Worm (Caenorhabditis elegans) whole organism, L1 larva: Measurements from ENCODE around the gene ech-6.

ENCODE experiments used
- C16A3.4 ChIP-seq: fragments of 150-350 bp; optimal IDR thresholded peaks from 2 replicates; lab custom pipeline; 2014; ENCODE audit warnings: missing biosample characterization, missing genetic modification characterization
- Y116A8C.19 ChIP-seq: sonication (generic microtip); optimal IDR thresholded peaks from 2 replicates; lab custom pipeline; 2016; ENCODE audit warnings: missing compliant biosample characterization, missing genetic modification characterization, borderline replicate concordance
- aha-1 ChIP-seq: fragments of 150-350 bp; optimal IDR thresholded peaks from 2 replicates; lab custom pipeline; 2014; ENCODE audit warnings: missing biosample characterization, missing genetic modification characterization
- alr-1 ChIP-seq: fragments of 200-800 bp; sonication (Bioruptor generic); optimal IDR thresholded peaks from 2 replicates; lab custom pipeline; 2018; ENCODE audit warnings: borderline replicate concordance, mild to moderate bottlenecking, missing genetic modification characterization, missing compliant biosample characterization
- aly-2 ChIP-seq: fragments of 150-350 bp; optimal IDR thresholded peaks from 2 replicates; lab custom pipeline; 2014; ENCODE audit warnings: missing biosample characterization, missing genetic modification characterization
- ama-1 ChIP-seq: fragments of 150-350 bp; optimal IDR thresholded peaks from 2 replicates; lab custom pipeline; 2014
- ceh-63 ChIP-seq: fragments of 200-800 bp; sonication (Bioruptor generic); optimal IDR thresholded peaks from 2 replicates; lab custom pipeline; 2018; ENCODE audit warnings: mild to moderate bottlenecking, missing genetic modification characterization, missing compliant biosample characterization
- ceh-8 ChIP-seq: fragments of 200-800 bp; sonication (Bioruptor generic); optimal IDR thresholded peaks from 2 replicates; lab custom pipeline; 2018; ENCODE audit warnings: mild to moderate bottlenecking, missing genetic modification characterization, moderate library complexity, missing compliant biosample characterization
- dpl-1 ChIP-seq, 3 experiments: fragments of 150-350 bp in 2 of 3; sonication (generic microtip) in 1 of 3; optimal IDR thresholded peaks; 2 replicates each; lab custom pipeline; 2014 to 2017; ENCODE audit warnings: missing biosample characterization in 3 of 3, missing genetic modification characterization in 3 of 3, missing genetic modification reagents in 3 of 3
- dsc-1 ChIP-seq: sonication (generic microtip); optimal IDR thresholded peaks from 2 replicates; lab custom pipeline; 2016; ENCODE audit warnings: mild to moderate bottlenecking, missing genetic modification characterization, missing compliant biosample characterization
- efl-1 ChIP-seq, 4 experiments: fragments of 150-350 bp; optimal IDR thresholded peaks in 3 of 4; peaks in 1 of 4; 1 replicate in 1 of 4; 2 replicates in 3 of 4; lab custom pipeline; 2014; ENCODE audit warnings: missing biosample characterization in 2 of 4, missing genetic modification characterization in 2 of 4, missing genetic modification reagents in 2 of 4
- efl-3 ChIP-seq: fragments of 200-800 bp; sonication (Bioruptor generic); optimal IDR thresholded peaks from 2 replicates; lab custom pipeline; 2018; ENCODE audit warnings: mild to moderate bottlenecking, missing genetic modification characterization, missing compliant biosample characterization
- egl-13 ChIP-seq: sonication (generic microtip); optimal IDR thresholded peaks from 2 replicates; lab custom pipeline; 2016; ENCODE audit warnings: missing genotype, missing genetic modification reagents, missing genetic modification characterization, missing compliant biosample characterization
- egl-27 ChIP-seq, 2 experiments: fragments of 150-350 bp in 1 of 2; sonication (generic microtip); optimal IDR thresholded peaks; 3 replicates each; lab custom pipeline; 2017 to 2018; ENCODE audit warnings: missing biosample characterization in 2 of 2, missing genetic modification characterization in 2 of 2, missing genetic modification reagents in 2 of 2
- elt-2 ChIP-seq: sonication (generic microtip); optimal IDR thresholded peaks from 2 replicates; lab custom pipeline; 2016; ENCODE audit warnings: missing genetic modification characterization, mild to moderate bottlenecking, inconsistent platforms, missing compliant biosample characterization, missing genetic modification reagents
- fkh-10 ChIP-seq: sonication (generic microtip); optimal IDR thresholded peaks from 2 replicates; lab custom pipeline; 2017; ENCODE audit warnings: missing biosample characterization, missing genetic modification reagents, missing genetic modification characterization
- fkh-4 ChIP-seq: sonication (generic microtip); optimal IDR thresholded peaks from 2 replicates; lab custom pipeline; 2016; ENCODE audit warnings: missing compliant biosample characterization, missing genetic modification characterization, borderline replicate concordance
- fos-1 ChIP-seq: fragments of 150-350 bp; optimal IDR thresholded peaks from 2 replicates; lab custom pipeline; 2014; ENCODE audit warnings: missing biosample characterization, missing genetic modification characterization
- grh-1 ChIP-seq: fragments of 200-800 bp; sonication (Bioruptor generic); IDR thresholded peaks from 2 replicates; pipeline ENCODE4 v1.3.6; 2022; ENCODE audit warnings: missing genetic modification reagents, missing genetic modification characterization, missing compliant biosample characterization
- hlh-4 ChIP-seq: sonication (generic microtip); optimal IDR thresholded peaks from 2 replicates; lab custom pipeline; 2016; ENCODE audit warnings: mild to moderate bottlenecking, missing genetic modification characterization, missing compliant biosample characterization
- hpl-2 ChIP-seq: fragments of 150-350 bp; optimal IDR thresholded peaks from 2 replicates; lab custom pipeline; 2014; ENCODE audit warnings: missing biosample characterization, missing genetic modification reagents, missing genetic modification characterization
- irx-1 ChIP-seq: sonication (generic microtip); optimal IDR thresholded peaks from 2 replicates; lab custom pipeline; 2016; ENCODE audit warnings: missing genetic modification characterization, missing compliant biosample characterization
- lin-13 ChIP-seq: fragments of 150-350 bp; optimal IDR thresholded peaks from 2 replicates; lab custom pipeline; 2014; ENCODE audit warnings: missing biosample characterization, missing genetic modification reagents, missing genetic modification characterization
- lin-15B ChIP-seq: fragments of 150-350 bp; sonication (generic microtip); optimal IDR thresholded peaks from 3 replicates; lab custom pipeline; 2014; ENCODE audit warnings: missing biosample characterization, missing genetic modification characterization
- lin-35 ChIP-seq, 2 experiments: fragments of 150-350 bp; optimal IDR thresholded peaks; 2 replicates each; lab custom pipeline; 2014; ENCODE audit warnings: missing biosample characterization in 2 of 2, missing genetic modification characterization in 2 of 2, missing genetic modification reagents in 2 of 2
- lin-39 ChIP-seq: fragments of 150-350 bp; optimal IDR thresholded peaks from 2 replicates; lab custom pipeline; 2014; ENCODE audit warnings: missing biosample characterization, missing genetic modification reagents, missing genetic modification characterization
- lir-3 ChIP-seq: sonication (generic microtip); optimal IDR thresholded peaks from 2 replicates; lab custom pipeline; 2016; ENCODE audit warnings: mild to moderate bottlenecking, missing genetic modification characterization, moderate library complexity, missing compliant biosample characterization; ENCODE audit not compliant: poor library complexity
- lsy-2 ChIP-seq, 2 experiments: fragments of 150-350 bp; optimal IDR thresholded peaks; 2 replicates each; lab custom pipeline; 2014; ENCODE audit warnings: missing biosample characterization in 2 of 2, missing genetic modification characterization in 2 of 2
- mep-1 ChIP-seq: fragments of 150-350 bp; optimal IDR thresholded peaks from 2 replicates; lab custom pipeline; 2014; ENCODE audit warnings: missing biosample characterization, missing genetic modification characterization
- nhr-12 ChIP-seq: sonication (generic microtip); optimal IDR thresholded peaks from 2 replicates; lab custom pipeline; 2017; ENCODE audit warnings: missing biosample characterization, missing genetic modification characterization
- nhr-20 ChIP-seq: sonication (generic microtip); optimal IDR thresholded peaks from 2 replicates; lab custom pipeline; 2016; ENCODE audit warnings: mild to moderate bottlenecking, missing genetic modification characterization, missing compliant biosample characterization
- nhr-237 ChIP-seq: fragments of 150-350 bp; optimal IDR thresholded peaks from 2 replicates; lab custom pipeline; 2014; ENCODE audit warnings: missing biosample characterization, missing genetic modification characterization
- nhr-28 ChIP-seq: fragments of 150-350 bp; optimal IDR thresholded peaks from 2 replicates; lab custom pipeline; 2014; ENCODE audit warnings: missing biosample characterization, missing genetic modification characterization
- nhr-47 ChIP-seq: sonication (generic microtip); optimal IDR thresholded peaks from 2 replicates; lab custom pipeline; 2016; ENCODE audit warnings: mild to moderate bottlenecking, missing genetic modification characterization, moderate library complexity, missing compliant biosample characterization
- nhr-76 ChIP-seq: sonication (generic microtip); optimal IDR thresholded peaks from 2 replicates; lab custom pipeline; 2017; ENCODE audit warnings: missing biosample characterization, missing genetic modification characterization
- nhr-84 ChIP-seq: sonication (generic microtip); optimal IDR thresholded peaks from 2 replicates; lab custom pipeline; 2017; ENCODE audit warnings: missing biosample characterization, missing genetic modification characterization
- pag-3 ChIP-seq: sonication (generic microtip); optimal IDR thresholded peaks from 2 replicates; lab custom pipeline; 2017; ENCODE audit warnings: missing genetic modification characterization, mild to moderate bottlenecking, missing compliant biosample characterization, antibody characterized with exemption, borderline replicate concordance; ENCODE audit not compliant: insufficient read depth
- pax-3 ChIP-seq: fragments of 200-800 bp; sonication (Bioruptor generic); optimal IDR thresholded peaks from 2 replicates; lab custom pipeline; 2018; ENCODE audit warnings: mild to moderate bottlenecking, missing genetic modification characterization, moderate library complexity, missing compliant biosample characterization
- pqm-1 ChIP-seq: sonication (generic microtip); optimal IDR thresholded peaks from 3 replicates; lab custom pipeline; 2017; ENCODE audit warnings: missing biosample characterization, missing genetic modification characterization
- rnt-1 ChIP-seq: sonication (generic microtip); optimal IDR thresholded peaks from 2 replicates; lab custom pipeline; 2016; ENCODE audit warnings: mild to moderate bottlenecking, missing genetic modification characterization, moderate library complexity, missing compliant biosample characterization
- snu-23 ChIP-seq: sonication (generic microtip); optimal IDR thresholded peaks from 2 replicates; lab custom pipeline; 2016; ENCODE audit warnings: missing genetic modification characterization, missing compliant biosample characterization
- sox-4 ChIP-seq: sonication (generic microtip); optimal IDR thresholded peaks from 2 replicates; lab custom pipeline; 2016; ENCODE audit warnings: missing genetic modification characterization, missing compliant biosample characterization
- sptf-1 ChIP-seq: fragments of 150-350 bp; optimal IDR thresholded peaks from 2 replicates; lab custom pipeline; 2014; ENCODE audit warnings: missing biosample characterization, missing genetic modification characterization
- sup-37 ChIP-seq: fragments of 200-800 bp; sonication (Bioruptor generic); optimal IDR thresholded peaks from 2 replicates; lab custom pipeline; 2018; ENCODE audit warnings: mild to moderate bottlenecking, missing genetic modification characterization, missing compliant biosample characterization
- tbx-2 ChIP-seq: sonication (generic microtip); optimal IDR thresholded peaks from 2 replicates; lab custom pipeline; 2016; ENCODE audit warnings: missing genetic modification characterization, missing compliant biosample characterization
- unc-130 ChIP-seq: fragments of 150-350 bp; optimal IDR thresholded peaks from 2 replicates; lab custom pipeline; 2017; ENCODE audit warnings: missing biosample characterization, missing genetic modification characterization, inconsistent platforms
- unc-30 ChIP-seq: sonication (generic microtip); optimal IDR thresholded peaks from 2 replicates; lab custom pipeline; 2017; ENCODE audit warnings: missing biosample characterization, missing genetic modification characterization
- unc-62 ChIP-seq: fragments of 150-350 bp; optimal IDR thresholded peaks from 2 replicates; lab custom pipeline; 2014; ENCODE audit warnings: missing biosample characterization, missing genetic modification reagents, missing genetic modification characterization
- unc-98 ChIP-seq: fragments of 200-800 bp; sonication (Bioruptor generic); IDR thresholded peaks from 2 replicates; pipeline ENCODE4 v1.3.6; 2022; ENCODE audit warnings: missing genetic modification characterization, missing compliant biosample characterization
- vab-15 ChIP-seq: sonication (generic microtip); optimal IDR thresholded peaks from 2 replicates; lab custom pipeline; 2017; ENCODE audit warnings: missing genotype, mild to moderate bottlenecking, missing genetic modification characterization, missing compliant biosample characterization
- zag-1 ChIP-seq: fragments of 150-350 bp; optimal IDR thresholded peaks from 2 replicates; lab custom pipeline; 2014; ENCODE audit warnings: missing biosample characterization, missing genetic modification characterization
- ztf-11 ChIP-seq, 2 experiments: sonication (generic microtip); optimal IDR thresholded peaks; 2 replicates each; lab custom pipeline; 2016 to 2017; ENCODE audit warnings: missing genetic modification characterization in 2 of 2, missing biosample characterization in 1 of 2, missing compliant biosample characterization in 1 of 2
- ztf-4 ChIP-seq: fragments of 150-350 bp; optimal IDR thresholded peaks from 2 replicates; lab custom pipeline; 2014; ENCODE audit warnings: missing biosample characterization, missing genetic modification characterization

ech-6 gene

DNA sequence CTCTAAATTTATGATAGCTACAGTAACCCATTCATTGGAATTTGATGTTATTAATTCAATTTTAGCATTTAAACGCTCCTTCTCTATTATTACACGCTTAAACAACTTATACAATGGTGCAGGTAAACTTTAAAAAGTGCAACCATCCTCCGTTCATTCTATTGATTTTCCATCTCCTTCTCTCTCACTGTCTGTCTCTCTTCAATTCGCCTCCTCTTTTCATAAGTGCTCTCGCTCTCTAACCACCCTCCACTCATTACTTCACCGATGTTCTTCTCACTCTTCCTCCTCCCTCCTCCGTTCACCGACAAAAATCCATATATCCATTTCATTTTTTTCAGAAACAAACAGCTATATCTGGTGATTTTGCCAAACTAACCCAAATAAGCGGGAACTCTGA, 13.5 kb upstream of the ech-6 start, which contains the start of gene cbp-1:
Gene cbp-1, plus strand, starts transcription at position 335 of the 400 bp plus-strand sequence.
- TF ChIP-seq pag-3 (tag; lab: Kevin White, UChicago) (no peak), lir-3 (tag; lab: Kevin White, UChicago) (no peak), vab-15 (tag; lab: Kevin White, UChicago) (no peak), hlh-4 (tag; lab: Kevin White, UChicago) (no peak), unc-30 (tag; lab: Kevin White, UChicago) (no peak), lin-13 (GFP tag; lab: Kevin White, UChicago) (no peak), mep-1 (tag; lab: Kevin White, UChicago) (no peak), grh-1 (GFP tag; lab: Robert Waterston, UW) (no peak), efl-3 (GFP tag; lab: Kevin White, UChicago) (no peak), unc-130 (tag; lab: Kevin White, UChicago) (peak; percentile 51), efl-1 (optimal IDR thresholded peaks at IDR 0.05; lab: Kevin White, UChicago) (peak; percentile 69 to 75), efl-1 (GFP tag; optimal IDR thresholded peaks at IDR 0.05 in 1 of 2; lab: Kevin White, UChicago) (peak; percentile 16 to 90), irx-1 (tag; lab: Kevin White, UChicago) (no peak), pax-3 (tag; lab: Kevin White, UChicago) (no peak), fos-1 (tag; lab: Kevin White, UChicago) (peak; percentile 8), nhr-84 (tag; lab: Kevin White, UChicago) (no peak), nhr-237 (tag; lab: Kevin White, UChicago) (no peak), lsy-2 (tag; optimal IDR thresholded peaks at IDR 0.05; lab: Kevin White, UChicago) (peak; percentile 81 to 85), nhr-12 (tag; lab: Kevin White, UChicago) (no peak), ceh-8 (no peak), aly-2 (tag; lab: Kevin White, UChicago) (peak; percentile 48), ceh-63 (GFP tag; lab: Kevin White, UChicago) (no peak), nhr-76 (no peak), nhr-20 (tag; lab: Kevin White, UChicago) (peak; percentile 36), egl-27 (tag; optimal IDR thresholded peaks at IDR 0.05; lab: Kevin White, UChicago) (no peak), Y116A8C.19 (no peak), nhr-28 (no peak), lin-15B (tag; lab: Kevin White, UChicago) (no peak), unc-62 (no peak), alr-1 (tag; lab: Kevin White, UChicago) (no peak), zag-1 (tag; lab: Kevin White, UChicago) (no peak), fkh-4 (tag; lab: Kevin White, UChicago) (no peak), lin-35 (GFP tag; optimal IDR thresholded peaks at IDR 0.05; lab: Kevin White, UChicago) (peak; percentile 14 to 26), elt-2 (tag; lab: Kevin White, UChicago) (no peak), tbx-2 (tag; lab: Kevin White, UChicago) (peak; percentile 32), ztf-4 (tag; lab: Kevin White, UChicago) (no peak), rnt-1 (tag; lab: Kevin White, UChicago) (peak; percentile 80), lin-39 (peak; percentile 13), egl-13 (tag; lab: Kevin White, UChicago) (no peak), aha-1 (tag; lab: Kevin White, UChicago) (no peak), dsc-1 (tag; lab: Kevin White, UChicago) (peak; percentile 57), ztf-11 (tag; optimal IDR thresholded peaks at IDR 0.05; lab: Kevin White, UChicago) (peak in 1 of 2 experiments; percentile 47), pqm-1 (tag; lab: Kevin White, UChicago) (no peak), nhr-47 (tag; lab: Kevin White, UChicago) (peak; percentile 48), C16A3.4 (no peak), fkh-10 (GFP tag; lab: Kevin White, UChicago) (no peak), sup-37 (GFP tag; lab: Kevin White, UChicago) (no peak), sox-4 (tag; lab: Kevin White, UChicago) (no peak), snu-23 (GFP tag; lab: Kevin White, UChicago) (peak; percentile 68), ama-1 (lab: Kevin White, UChicago) (peak; percentile 72), dpl-1 (GFP tag; optimal IDR thresholded peaks at IDR 0.05; lab: Kevin White, UChicago) (peak in 2 of 3 experiments; percentile 37 to 46), unc-98 (GFP tag; lab: Robert Waterston, UW) (no peak), hpl-2 (no peak), sptf-1 (no peak)
